Fruit fly (Drosophila melanogaster): ENCODE data around the gene CG3061.
A peak's percentile ranks its signal among the peaks of the same experiment; 100 is the strongest.

The CG3061 gene

DNA sequence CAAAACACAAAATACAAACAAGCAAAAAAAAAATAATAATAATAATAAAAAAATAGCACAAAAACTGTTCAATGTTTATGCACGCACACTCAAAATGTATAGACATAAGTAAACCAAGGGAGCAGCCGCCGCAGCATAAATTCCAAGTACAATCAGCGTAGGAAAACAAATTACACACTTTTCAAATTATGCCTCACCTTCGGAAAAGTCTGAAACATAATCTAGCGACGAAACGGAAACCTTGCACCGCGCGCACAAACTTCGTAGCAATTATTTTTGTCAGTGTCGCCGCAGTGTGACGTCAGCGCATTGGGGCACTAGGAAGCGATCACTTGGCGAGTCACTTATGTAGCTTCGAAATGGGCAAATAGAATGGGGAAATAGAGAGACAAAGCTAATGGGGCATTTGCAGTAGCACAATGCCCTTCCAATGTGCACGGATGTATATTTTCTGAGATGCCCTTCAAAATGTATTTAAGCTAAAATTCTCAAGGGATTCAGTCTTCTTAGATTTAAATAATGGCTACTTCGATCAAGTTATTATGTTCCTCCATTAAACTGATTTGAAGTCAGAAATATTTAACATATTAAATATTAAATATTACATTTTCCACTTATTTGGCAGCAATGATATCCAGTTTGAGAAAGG is 15.3 kb upstream of the CG3061 start (continued):
- TF ChIP-seq Sox100B (GFP tag; optimal IDR thresholded peaks at IDR 0.05): peak; percentile 65
- no peak for TF ChIP-seq CG8765 (GFP tag; IDR thresholded peaks at IDR 0.05)
- TF ChIP-seq CG17186 (GFP tag; optimal IDR thresholded peaks at IDR 0.05): no peak
- TF ChIP-seq kni (GFP tag; optimal IDR thresholded peaks at IDR 0.05): no peak
- TF ChIP-seq CG2875 (GFP tag; optimal IDR thresholded peaks at IDR 0.05): no peak
- peak; percentile 43 for TF ChIP-seq CG9609 (GFP tag; optimal IDR thresholded peaks at IDR 0.05)
- no peak for TF ChIP-seq pzg (GFP tag; optimal IDR thresholded peaks at IDR 0.05)
- no peak for TF ChIP-seq hb (GFP tag; IDR thresholded peaks at IDR 0.05; ENCODE audit: partially characterized antibody)
- no peak for TF ChIP-seq hbn (GFP tag; IDR thresholded peaks at IDR 0.05; ENCODE audit: partially characterized antibody)
- TF ChIP-seq Hr78 (GFP tag; optimal IDR thresholded peaks at IDR 0.05): no peak
- TF ChIP-seq Lhr (GFP tag; optimal IDR thresholded peaks at IDR 0.05): no peak
- no peak for TF ChIP-seq ssp (GFP tag; IDR thresholded peaks at IDR 0.05)
- TF ChIP-seq Jarid2 (GFP tag; optimal IDR thresholded peaks at IDR 0.05): peak; percentile 19
- peak; percentile 78 for TF ChIP-seq lab (GFP tag; optimal IDR thresholded peaks at IDR 0.05)
- peak; percentile 47; the same call in 1 of the 2 replicates for TF ChIP-seq ttk (GFP tag; IDR thresholded peaks at IDR 0.05)
- peak; percentile 63 for TF ChIP-seq CG31441 (GFP tag; IDR thresholded peaks at IDR 0.05)
- no peak; the same call in 1 of the 2 replicates for TF ChIP-seq CG32767 (GFP tag; IDR thresholded peaks at IDR 0.05)
- TF ChIP-seq fd102C (GFP tag; optimal IDR thresholded peaks at IDR 0.05): no peak
- peak; percentile 21 for TF ChIP-seq tap (tag; optimal IDR thresholded peaks at IDR 0.05)
- TF ChIP-seq dati (GFP tag; IDR thresholded peaks at IDR 0.05): no peak
- TF ChIP-seq CoRest (tag; optimal IDR thresholded peaks at IDR 0.05): peak; percentile 61
- TF ChIP-seq CG11085 (GFP tag; IDR thresholded peaks at IDR 0.05): no peak
- TF ChIP-seq CG4404 (GFP tag; IDR thresholded peaks at IDR 0.05): peak; percentile 8; the same call in 1 of the 2 replicates
- no peak for TF ChIP-seq cg (GFP tag; optimal IDR thresholded peaks at IDR 0.05)
- TF ChIP-seq Hmr (GFP tag; optimal IDR thresholded peaks at IDR 0.05): peak; percentile 45
- TF ChIP-seq CG10274 (GFP tag; optimal IDR thresholded peaks at IDR 0.05): peak; percentile 68
- peak; percentile 51; the same call in 1 of the 2 replicates for TF ChIP-seq lmd (GFP tag; IDR thresholded peaks at IDR 0.05)
- no peak for TF ChIP-seq lola (GFP tag; optimal IDR thresholded peaks at IDR 0.05)
- peak; percentile 59; the same call in 2 of the 3 replicates for TF ChIP-seq tgo (GFP tag; IDR thresholded peaks at IDR 0.05)
- peak; percentile 41 for TF ChIP-seq PHDP (tag; optimal IDR thresholded peaks at IDR 0.05)
- TF ChIP-seq CG9876 (GFP tag; optimal IDR thresholded peaks at IDR 0.05): no peak
- TF ChIP-seq chn (GFP tag; optimal IDR thresholded peaks at IDR 0.05): peak; percentile 62
- no peak for TF ChIP-seq CG6791 (GFP tag; IDR thresholded peaks at IDR 0.05; ENCODE audit: partially characterized antibody)
- no peak for TF ChIP-seq pb (GFP tag; optimal IDR thresholded peaks at IDR 0.05)
- TF ChIP-seq lilli (GFP tag; optimal IDR thresholded peaks at IDR 0.05): peak; percentile 49
- TF ChIP-seq peb (GFP tag; IDR thresholded peaks at IDR 0.05): no peak
- peak; percentile 18 for TF ChIP-seq Abd-B (GFP tag; optimal IDR thresholded peaks at IDR 0.05)
- TF ChIP-seq CG4328 (GFP tag; optimal IDR thresholded peaks at IDR 0.05): peak; percentile 67
- TF ChIP-seq CG7745 (tag; optimal IDR thresholded peaks at IDR 0.05): no peak
- TF ChIP-seq ewg (GFP tag; optimal IDR thresholded peaks at IDR 0.05): peak; percentile 34
- no peak; the same call in 1 of the 2 replicates for TF ChIP-seq Awh (GFP tag; IDR thresholded peaks at IDR 0.05)
- peak; percentile 11 for TF ChIP-seq gro (GFP tag; optimal IDR thresholded peaks at IDR 0.05)
- TF ChIP-seq Six4 (GFP tag; optimal IDR thresholded peaks at IDR 0.05): peak; percentile 49
- TF ChIP-seq amos (GFP tag; IDR thresholded peaks at IDR 0.05; ENCODE audit: partially characterized antibody): no peak
- TF ChIP-seq CG10979 (tag; optimal IDR thresholded peaks at IDR 0.05): peak; percentile 25
- TF ChIP-seq CG10565 (GFP tag; optimal IDR thresholded peaks at IDR 0.05): no peak
- TF ChIP-seq CG18619 (GFP tag; optimal IDR thresholded peaks at IDR 0.05): peak; percentile 39
- TF ChIP-seq CG7786 (GFP tag; optimal IDR thresholded peaks at IDR 0.05): peak; percentile 25
